Fruit fly (Drosophila melanogaster): ENCODE results near the gene CG11279.

DNA sequence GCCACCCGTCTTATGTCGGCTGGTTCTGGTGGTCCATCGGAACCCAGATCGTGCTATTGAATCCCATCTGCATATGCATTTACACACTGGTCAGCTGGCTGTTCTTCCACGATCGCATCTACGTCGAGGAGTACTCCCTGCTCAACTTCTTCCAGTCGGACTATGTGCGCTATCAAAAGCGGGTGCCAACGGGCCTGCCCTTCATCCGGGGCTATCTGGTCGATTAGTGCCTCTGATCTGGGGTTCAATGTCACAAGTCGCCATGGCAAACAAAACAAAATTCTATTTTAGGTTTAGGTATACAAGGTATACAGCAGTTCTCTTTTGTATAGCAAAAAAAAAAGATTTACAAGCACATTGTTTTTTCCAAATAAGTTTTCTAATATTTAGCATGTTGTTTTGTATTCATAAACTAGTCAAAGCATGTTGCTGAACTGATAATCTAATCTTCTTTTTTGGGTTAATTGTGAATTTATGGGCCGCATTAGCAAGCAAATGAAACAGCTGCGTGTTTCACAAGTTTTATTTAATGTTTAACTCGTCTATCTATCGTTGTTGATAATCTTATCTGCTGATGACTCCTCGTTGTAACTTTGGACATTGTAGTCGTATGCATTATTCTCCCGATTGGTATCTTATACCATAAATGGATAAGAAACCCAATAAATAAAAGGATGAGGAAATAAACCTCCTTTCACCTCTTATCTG, 27.4 kb upstream of the CG11279 start:
- no peak for TF ChIP-seq esn (GFP tag; optimal IDR thresholded peaks at IDR 0.05)
- TF ChIP-seq achi (GFP tag; optimal IDR thresholded peaks at IDR 0.05), result no peak
- no peak for TF ChIP-seq ss (GFP tag; optimal IDR thresholded peaks at IDR 0.05)
- no peak for TF ChIP-seq vri (GFP tag; optimal IDR thresholded peaks at IDR 0.05)
- no peak for TF ChIP-seq dac (GFP tag; optimal IDR thresholded peaks at IDR 0.05)
- TF ChIP-seq Sox102F (GFP tag; optimal IDR thresholded peaks at IDR 0.05), result no peak
